Fruit fly (Drosophila melanogaster): ENCODE measurements around the gene CG14313.

Gene CG14313

dm6 chr3R:18171983-18172967 lies 19.5 kb downstream of the CG14313 start (continued):
- TF ChIP-seq lilli (GFP tag; optimal IDR thresholded peaks at IDR 0.05) = peak; percentile 93
- TF ChIP-seq Elba2 (GFP tag; optimal IDR thresholded peaks at IDR 0.05) = peak; percentile 66
- TF ChIP-seq Meics (GFP tag; optimal IDR thresholded peaks at IDR 0.05) = peak; percentile 94
- TF ChIP-seq Neu2 (GFP tag; optimal IDR thresholded peaks at IDR 0.05; ENCODE audit: borderline replicate concordance) = peak; percentile 46
- TF ChIP-seq gsb-n (tag; optimal IDR thresholded peaks at IDR 0.05) = peak; percentile 91
- TF ChIP-seq CG11723 (GFP tag; optimal IDR thresholded peaks at IDR 0.05) = peak; percentile 89
- peak; percentile 48 for TF ChIP-seq grn (GFP tag; optimal IDR thresholded peaks at IDR 0.05)
- TF ChIP-seq CG6683 (GFP tag; optimal IDR thresholded peaks at IDR 0.05) = peak; percentile 90
- TF ChIP-seq Atf3 (GFP tag; optimal IDR thresholded peaks at IDR 0.05) = peak; percentile 88
- TF ChIP-seq Med (GFP tag) = peak; percentile 94
- 0 out of 2 replicates have a peak, but pooled peaks have one; percentile 15 for TF ChIP-seq CG16779 (GFP tag; IDR thresholded peaks at IDR 0.05)
- TF ChIP-seq CG13624 (GFP tag; optimal IDR thresholded peaks at IDR 0.05) = peak; percentile 78
- peak; percentile 93 for TF ChIP-seq CG1602 (GFP tag; optimal IDR thresholded peaks at IDR 0.05)
- peak; percentile 94 for TF ChIP-seq chn (GFP tag; optimal IDR thresholded peaks at IDR 0.05)
- peak; percentile 86 for TF ChIP-seq CG10543 (GFP tag; optimal IDR thresholded peaks at IDR 0.05)
- no peak for TF ChIP-seq pros (GFP tag; optimal IDR thresholded peaks at IDR 0.05)
- TF ChIP-seq CG6689 (GFP tag; IDR thresholded peaks at IDR 0.05) = peak; percentile 92
- TF ChIP-seq kah (GFP tag; optimal IDR thresholded peaks at IDR 0.05) = peak; percentile 84
- peak; percentile 82 for TF ChIP-seq ase (GFP tag; IDR thresholded peaks at IDR 0.05)
- TF ChIP-seq cad (GFP tag; optimal IDR thresholded peaks at IDR 0.05) = no peak
- TF ChIP-seq org-1 (GFP tag; optimal IDR thresholded peaks at IDR 0.05) = peak; percentile 94
- TF ChIP-seq CG34224 (GFP tag; IDR thresholded peaks at IDR 0.05; ENCODE audit: partially characterized antibody) = no peak
- TF ChIP-seq CG15269 (tag; optimal IDR thresholded peaks at IDR 0.05) = peak; percentile 94
- TF ChIP-seq lmd (GFP tag; IDR thresholded peaks at IDR 0.05) = peak; percentile 94
- TF ChIP-seq gcm2 (GFP tag; optimal IDR thresholded peaks at IDR 0.05) = peak; percentile 89
- peak; percentile 95 for TF ChIP-seq row (GFP tag; IDR thresholded peaks at IDR 0.05)
- TF ChIP-seq pita (GFP tag; optimal IDR thresholded peaks at IDR 0.05) = no peak
- TF ChIP-seq h (optimal IDR thresholded peaks at IDR 0.05) = no peak
- TF ChIP-seq GATAe (GFP tag; conservative IDR thresholded peaks at IDR 0.05) = peak; percentile 65
- TF ChIP-seq BtbVII (GFP tag; optimal IDR thresholded peaks at IDR 0.05) = peak; percentile 92
- TF ChIP-seq Dad (GFP tag; optimal IDR thresholded peaks at IDR 0.05) = peak; percentile 69
- peak; percentile 86 to 92 for TF ChIP-seq Pdp1 (GFP tag; optimal IDR thresholded peaks at IDR 0.05)
- peak; percentile 93 for TF ChIP-seq stc (GFP tag; IDR thresholded peaks at IDR 0.05)
- TF ChIP-seq Rfx (GFP tag; IDR thresholded peaks at IDR 0.05) = peak; percentile 84
- TF ChIP-seq Vsx1 (GFP tag; optimal IDR thresholded peaks at IDR 0.05) = peak; percentile 85
- peak; percentile 69 for TF ChIP-seq Drgx (GFP tag; IDR thresholded peaks at IDR 0.05)
- TF ChIP-seq unpg (GFP tag; optimal IDR thresholded peaks at IDR 0.05) = peak; percentile 93
- peak; percentile 73 for TF ChIP-seq CG10565 (GFP tag; optimal IDR thresholded peaks at IDR 0.05)
- TF ChIP-seq CG30431 (GFP tag; optimal IDR thresholded peaks at IDR 0.05) = peak; percentile 87
- no peak for TF ChIP-seq CG42726 (GFP tag; IDR thresholded peaks at IDR 0.05; ENCODE audit: partially characterized antibody)
- peak; percentile 48; the same call in 2 of the 3 replicates for TF ChIP-seq jigr1 (GFP tag; IDR thresholded peaks at IDR 0.05)
- peak; percentile 92 for TF ChIP-seq CG8388 (GFP tag; optimal IDR thresholded peaks at IDR 0.05)
- peak; percentile 92 for TF ChIP-seq CG2875 (GFP tag; optimal IDR thresholded peaks at IDR 0.05)
- TF ChIP-seq pho (GFP tag; optimal IDR thresholded peaks at IDR 0.05) = peak; percentile 90
- TF ChIP-seq cas (GFP tag; IDR thresholded peaks at IDR 0.05) = peak; percentile 64
- peak; percentile 68; the same call in 1 of the 2 replicates for TF ChIP-seq gt (GFP tag; IDR thresholded peaks at IDR 0.05)
- peak; percentile 98 for TF ChIP-seq Ssrp (tag; optimal IDR thresholded peaks at IDR 0.05)
- peak; percentile 92 for TF ChIP-seq HLH54F (GFP tag; optimal IDR thresholded peaks at IDR 0.05)
